Worm (Caenorhabditis elegans): ENCODE data around the gene cog-1.

DNA sequence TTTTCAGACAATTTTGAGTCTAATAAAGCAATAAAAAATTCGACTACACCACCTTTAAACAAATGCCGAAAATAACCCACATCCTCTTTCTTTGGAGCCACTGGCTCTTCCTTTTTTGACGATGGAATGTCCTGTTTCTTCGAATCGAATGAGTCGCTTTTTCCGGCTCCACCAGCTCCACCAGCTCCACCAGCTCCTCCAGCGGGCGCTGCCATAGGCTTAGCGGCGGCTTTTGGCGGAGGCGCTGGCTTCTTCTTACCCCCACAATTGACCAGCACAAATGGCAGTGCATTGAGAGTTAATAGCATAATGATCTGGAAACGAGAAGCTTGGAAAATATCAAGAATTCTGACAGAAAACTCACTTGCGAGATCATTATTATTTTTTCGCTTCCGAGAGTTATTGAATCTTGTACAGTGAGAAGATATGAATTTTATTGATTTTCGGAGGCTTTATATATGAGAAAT lies 25.5 kb upstream of the cog-1 start, which contains the start of gene Y53F4A.2:
- no peak for TF ChIP-seq hlh-26 (GFP tag; conservative IDR thresholded peaks at IDR 0.05)
- no peak for TF ChIP-seq ztf-3 (GFP tag; optimal IDR thresholded peaks at IDR 0.05)
- no peak for TF ChIP-seq sptf-2 (GFP tag; optimal IDR thresholded peaks at IDR 0.05)
- no peak for TF ChIP-seq unc-62 (GFP tag; optimal IDR thresholded peaks at IDR 0.05)
- TF ChIP-seq ets-4 (GFP tag; optimal IDR thresholded peaks at IDR 0.05), result no peak
- TF ChIP-seq pha-4 (tag; optimal IDR thresholded peaks at IDR 0.05), result no peak
- no peak for TF ChIP-seq ama-1 (optimal IDR thresholded peaks at IDR 0.05)
- no peak for TF ChIP-seq ama-1 (GFP tag; optimal IDR thresholded peaks at IDR 0.05)
- no peak for TF ChIP-seq F10E7.11 (tag; optimal IDR thresholded peaks at IDR 0.05)

Measured in whole organism, young adult.